Fruit fly (Drosophila melanogaster) Kc167 (cell line): ENCODE measurements around the gene CG32376.

Source experiments
- Myc ChIP-seq: fragments of >200 bp; optimal IDR thresholded peaks from 2 replicates; lab custom pipeline; 2017; ENCODE audit warnings: missing external identifiers
- Sin3A ChIP-seq: fragments of >200 bp; optimal IDR thresholded peaks from 2 replicates; lab custom pipeline; 2018; ENCODE audit warnings: missing external identifiers
- h ChIP-seq: fragments of >200 bp; optimal IDR thresholded peaks from 3 replicates; lab custom pipeline; 2018; ENCODE audit warnings: missing external identifiers
- insv ChIP-seq: fragments of >200 bp; optimal IDR thresholded peaks from 3 replicates; lab custom pipeline; 2018; ENCODE audit warnings: missing external identifiers
- psq ChIP-seq: fragments of >200 bp; optimal IDR thresholded peaks from 2 replicates; lab custom pipeline; 2017; ENCODE audit warnings: missing external identifiers
- ttk ChIP-seq: sonication (Bioruptor generic); optimal IDR thresholded peaks from 2 replicates; lab custom pipeline; 2017; ENCODE audit warnings: missing external identifiers

DNA sequence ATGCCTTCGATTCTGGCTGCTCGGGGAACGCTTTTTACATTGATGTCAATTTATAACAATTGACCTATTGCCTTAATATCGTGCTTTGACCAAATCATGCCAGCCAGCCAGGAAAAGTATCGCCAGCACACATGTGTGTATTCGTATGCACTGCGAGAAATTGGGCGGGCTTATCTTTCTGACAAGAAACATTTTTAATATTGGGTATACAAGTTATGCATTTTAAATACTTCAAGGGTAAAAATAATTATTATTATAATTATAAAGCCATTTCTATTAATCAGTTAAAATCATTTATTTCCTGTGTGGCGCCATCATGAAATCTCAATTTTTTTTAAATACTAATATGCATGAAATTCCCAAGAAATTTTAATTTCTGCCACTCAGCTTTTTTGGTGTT lies 20.4 kb downstream of the CG32376 start:
- no peak for TF ChIP-seq psq (lab: Kevin White, UChicago)
- no peak for TF ChIP-seq Sin3A (lab: Kevin White, UChicago)
- no peak for TF ChIP-seq ttk
- no peak for TF ChIP-seq Myc (lab: Kevin White, UChicago)
- no peak for TF ChIP-seq h (lab: Kevin White, UChicago)
- TF ChIP-seq insv (lab: Kevin White, UChicago) = no peak
